Fruit fly (Drosophila melanogaster) whole organism, embryonic: Measurements from ENCODE around the gene Zasp66.

Experiments
- CG10321 ChIP-seq: fragments of 200-800 bp; sonication (Bioruptor generic); IDR thresholded peaks from 2 replicates; pipeline ENCODE4 v1.3.6; 2022; ENCODE audit warnings: missing biosample characterization, missing genetic modification characterization
- CG10431 ChIP-seq: fragments of 200-800 bp; sonication (Bioruptor generic); optimal IDR thresholded peaks from 3 replicates; lab custom pipeline; 2018; ENCODE audit warnings: missing biosample characterization, mild to moderate bottlenecking, missing genetic modification characterization
- CG11093 ChIP-seq: fragments of 200-800 bp; sonication (Bioruptor generic); IDR thresholded peaks from 3 replicates; pipeline ENCODE4 v1.3.6; 2022; ENCODE audit warnings: missing biosample characterization, missing genetic modification characterization
- CG12071 ChIP-seq: fragments of 200-800 bp; sonication (Bioruptor generic); optimal IDR thresholded peaks from 3 replicates; lab custom pipeline; 2018; ENCODE audit warnings: missing biosample characterization, mild to moderate bottlenecking, missing genetic modification characterization
- CG12769 ChIP-seq: fragments of 200-800 bp; sonication (Bioruptor generic); optimal IDR thresholded peaks from 2 replicates; lab custom pipeline; 2019; ENCODE audit warnings: missing biosample characterization, mild to moderate bottlenecking, missing genetic modification characterization, moderate library complexity
- CG13624 ChIP-seq: fragments of 200-800 bp; sonication (Bioruptor generic); optimal IDR thresholded peaks from 2 replicates; lab custom pipeline; 2016; ENCODE audit warnings: missing biosample characterization, missing genetic modification characterization
- CG15479 ChIP-seq: fragments of 200-800 bp; sonication (Bioruptor generic); optimal IDR thresholded peaks from 3 replicates; lab custom pipeline; 2019; ENCODE audit warnings: missing biosample characterization, mild to moderate bottlenecking, missing genetic modification characterization, moderate library complexity
- CG16813 ChIP-seq: fragments of 200-800 bp; sonication (Bioruptor generic); IDR thresholded peaks from 3 replicates; pipeline ENCODE4 v1.3.6; 2022; ENCODE audit warnings: missing biosample characterization, missing genetic modification characterization; ENCODE audit not compliant: partially characterized antibody
- CG16863 ChIP-seq: fragments of 200-800 bp; sonication (Bioruptor generic); optimal IDR thresholded peaks from 3 replicates; lab custom pipeline; 2016; ENCODE audit warnings: missing biosample characterization, missing genetic modification characterization
- CG17328 ChIP-seq: fragments of 200-800 bp; sonication (Bioruptor generic); IDR thresholded peaks from 2 replicates; pipeline ENCODE4 v1.3.6; 2022; ENCODE audit warnings: missing biosample characterization, missing genetic modification characterization
- CG17385 ChIP-seq: fragments of 200-800 bp; sonication (Bioruptor generic); optimal IDR thresholded peaks from 3 replicates; lab custom pipeline; 2018; ENCODE audit warnings: missing biosample characterization, mild to moderate bottlenecking, missing genetic modification characterization
- CG18619 ChIP-seq: fragments of 200-800 bp; sonication (Bioruptor generic); optimal IDR thresholded peaks from 3 replicates; lab custom pipeline; 2017; ENCODE audit warnings: missing biosample characterization, mild to moderate bottlenecking, missing genetic modification characterization
- CG31388 ChIP-seq: fragments of 200-800 bp; sonication (Bioruptor generic); optimal IDR thresholded peaks from 2 replicates; lab custom pipeline; 2016; ENCODE audit warnings: missing biosample characterization, missing genetic modification characterization
- CG4360 ChIP-seq: fragments of 200-800 bp; sonication (Bioruptor generic); IDR thresholded peaks from 2 replicates; pipeline ENCODE4 v1.3.6; 2022; ENCODE audit warnings: missing biosample characterization, missing genetic modification characterization
- CG6254 ChIP-seq: fragments of 200-800 bp; sonication (Bioruptor generic); optimal IDR thresholded peaks from 3 replicates; lab custom pipeline; 2017; ENCODE audit warnings: mild to moderate bottlenecking, missing biosample characterization, missing genetic modification reagents, missing genetic modification characterization
- CrebB ChIP-seq: fragments of 200-800 bp; sonication (Bioruptor generic); optimal IDR thresholded peaks from 3 replicates; lab custom pipeline; 2018; ENCODE audit warnings: missing biosample characterization, mild to moderate bottlenecking, missing genetic modification characterization
- Dek ChIP-seq: fragments of 200-800 bp; sonication (Bioruptor generic); optimal IDR thresholded peaks from 3 replicates; lab custom pipeline; 2019; ENCODE audit warnings: missing biosample characterization, mild to moderate bottlenecking, missing genetic modification characterization, moderate library complexity
- Dll ChIP-seq: fragments of 200-800 bp; sonication (Bioruptor generic); IDR thresholded peaks from 4 replicates; pipeline ENCODE4 v1.3.6; 2022; ENCODE audit warnings: missing biosample characterization, missing genetic modification characterization; ENCODE audit not compliant: partially characterized antibody
- Drgx ChIP-seq: fragments of 200-800 bp; sonication (Bioruptor generic); IDR thresholded peaks from 2 replicates; pipeline ENCODE4 v1.3.6; 2022; ENCODE audit warnings: missing biosample characterization, missing genetic modification characterization
- Ets65A ChIP-seq: fragments of 200-800 bp; sonication (Bioruptor generic); peaks from one replicate; lab custom pipeline; 2016; ENCODE audit warnings: missing biosample characterization, missing genetic modification characterization
- GATAe ChIP-seq: fragments of 200-800 bp; sonication (Bioruptor generic); conservative IDR thresholded peaks from 2 replicates; pipeline ENCODE4 v1.3.6; 2022; ENCODE audit warnings: missing biosample characterization, missing genetic modification characterization
- HmgZ ChIP-seq: fragments of 200-800 bp; sonication (Bioruptor generic); optimal IDR thresholded peaks from 2 replicates; lab custom pipeline; 2018; ENCODE audit warnings: missing biosample characterization, mild to moderate bottlenecking, missing genetic modification characterization
- Mes4 ChIP-seq: fragments of 200-800 bp; sonication (Bioruptor generic); optimal IDR thresholded peaks from 2 replicates; lab custom pipeline; 2016; ENCODE audit warnings: missing biosample characterization, missing genetic modification characterization
- NFAT ChIP-seq: fragments of 200-800 bp; sonication (Bioruptor generic); IDR thresholded peaks from 2 replicates; pipeline ENCODE4 v1.3.6; 2022; ENCODE audit warnings: missing biosample characterization, missing genetic modification characterization
- Nf-YB ChIP-seq: fragments of 200-800 bp; sonication (Bioruptor generic); optimal IDR thresholded peaks from 3 replicates; lab custom pipeline; 2019; ENCODE audit warnings: missing biosample characterization, mild to moderate bottlenecking, missing genetic modification characterization, moderate library complexity
- Pdp1 ChIP-seq, 2 experiments: fragments of 200-800 bp; sonication (Bioruptor generic); optimal IDR thresholded peaks; 3 replicates each; lab custom pipeline; 2016; ENCODE audit warnings: missing biosample characterization in 2 of 2, missing genetic modification characterization in 2 of 2, mild to moderate bottlenecking in 1 of 2, moderate library complexity in 1 of 2
- Poxn ChIP-seq: fragments of 200-800 bp; sonication (Bioruptor generic); IDR thresholded peaks from 2 replicates; pipeline ENCODE4 v1.3.6; 2022; ENCODE audit warnings: missing biosample characterization, missing genetic modification characterization
- caup ChIP-seq: fragments of 200-800 bp; sonication (Bioruptor generic); optimal IDR thresholded peaks from 3 replicates; lab custom pipeline; 2017; ENCODE audit warnings: missing biosample characterization, mild to moderate bottlenecking, missing genetic modification characterization, moderate library complexity; ENCODE audit not compliant: severe bottlenecking
- chinmo ChIP-seq: fragments of 200-800 bp; sonication (Bioruptor generic); IDR thresholded peaks from 4 replicates; pipeline ENCODE4 v1.3.6; 2022; ENCODE audit warnings: missing biosample characterization, missing genetic modification characterization; ENCODE audit not compliant: partially characterized antibody
- disco-r ChIP-seq: fragments of 200-800 bp; sonication (Bioruptor generic); optimal IDR thresholded peaks from 2 replicates; lab custom pipeline; 2016; ENCODE audit warnings: missing biosample characterization, missing genetic modification characterization
- dmrt99B ChIP-seq: fragments of 200-800 bp; sonication (Bioruptor generic); optimal IDR thresholded peaks from 2 replicates; lab custom pipeline; 2018; ENCODE audit warnings: missing biosample characterization, mild to moderate bottlenecking, missing genetic modification characterization, moderate library complexity
- dysf ChIP-seq: fragments of 200-800 bp; sonication (Bioruptor generic); IDR thresholded peaks from 3 replicates; pipeline ENCODE4 v1.3.6; 2022; ENCODE audit warnings: missing biosample characterization, missing genetic modification characterization
- fd3F ChIP-seq: fragments of 200-800 bp; sonication (Bioruptor generic); optimal IDR thresholded peaks from 2 replicates; lab custom pipeline; 2018; ENCODE audit warnings: missing biosample characterization, mild to moderate bottlenecking, missing genetic modification characterization, moderate library complexity
- gsb-n ChIP-seq: fragments of 200-800 bp; sonication (Bioruptor generic); optimal IDR thresholded peaks from 3 replicates; lab custom pipeline; 2018; ENCODE audit warnings: missing biosample characterization, mild to moderate bottlenecking, missing genetic modification characterization
- jumu ChIP-seq: fragments of 200-800 bp; sonication (Bioruptor generic); optimal IDR thresholded peaks from 3 replicates; lab custom pipeline; 2016; ENCODE audit warnings: missing biosample characterization, missing genetic modification characterization
- kay ChIP-seq: fragments of 200-800 bp; sonication (Bioruptor generic); optimal IDR thresholded peaks from 2 replicates; lab custom pipeline; 2016; ENCODE audit warnings: missing biosample characterization, missing genetic modification characterization
- nom ChIP-seq: fragments of 200-800 bp; sonication (Bioruptor generic); optimal IDR thresholded peaks from 2 replicates; lab custom pipeline; 2017; ENCODE audit warnings: missing biosample characterization, missing genetic modification characterization, mild to moderate bottlenecking, moderate library complexity, missing genetic modification reagents
- pita ChIP-seq: fragments of 200-800 bp; sonication (Bioruptor generic); optimal IDR thresholded peaks from 2 replicates; lab custom pipeline; 2017; ENCODE audit warnings: missing biosample characterization, mild to moderate bottlenecking, missing genetic modification characterization
- pros ChIP-seq: fragments of 200-800 bp; sonication (Bioruptor generic); optimal IDR thresholded peaks from 3 replicates; lab custom pipeline; 2019; ENCODE audit warnings: missing biosample characterization, mild to moderate bottlenecking, missing genetic modification characterization, moderate library complexity
- psq ChIP-seq: fragments of 200-800 bp; sonication (Bioruptor generic); optimal IDR thresholded peaks from 2 replicates; lab custom pipeline; 2017; ENCODE audit warnings: missing biosample characterization, missing genetic modification characterization
- pzg ChIP-seq: fragments of 200-800 bp; sonication (Bioruptor generic); optimal IDR thresholded peaks from 3 replicates; lab custom pipeline; 2018; ENCODE audit warnings: missing biosample characterization, mild to moderate bottlenecking, missing genetic modification characterization, moderate library complexity
- scrt ChIP-seq: fragments of 200-800 bp; sonication (Bioruptor generic); optimal IDR thresholded peaks from 2 replicates; lab custom pipeline; 2018; ENCODE audit warnings: missing biosample characterization, mild to moderate bottlenecking, missing genetic modification characterization, moderate library complexity
- sim ChIP-seq: fragments of 200-800 bp; sonication (Bioruptor generic); IDR thresholded peaks from 2 replicates; pipeline ENCODE4 v1.3.6; 2022; ENCODE audit warnings: missing biosample characterization, missing genetic modification characterization
- so ChIP-seq: fragments of 200-800 bp; sonication (Bioruptor generic); IDR thresholded peaks from 3 replicates; pipeline ENCODE4 v1.3.6; 2022; ENCODE audit warnings: missing biosample characterization, missing genetic modification characterization
- tio ChIP-seq: fragments of 200-800 bp; sonication (Bioruptor generic); optimal IDR thresholded peaks from 2 replicates; lab custom pipeline; 2017; ENCODE audit warnings: missing biosample characterization, missing genetic modification characterization, inconsistent platforms
- trh ChIP-seq: fragments of 200-800 bp; sonication (Bioruptor generic); optimal IDR thresholded peaks from 2 replicates; lab custom pipeline; 2016; ENCODE audit warnings: missing biosample characterization, missing genetic modification characterization
- vfl ChIP-seq: fragments of 200-800 bp; sonication (Bioruptor generic); optimal IDR thresholded peaks from 2 replicates; lab custom pipeline; 2016; ENCODE audit warnings: missing biosample characterization, missing genetic modification characterization
- zen ChIP-seq: fragments of 200-800 bp; sonication (Bioruptor generic); optimal IDR thresholded peaks from 3 replicates; lab custom pipeline; 2018; ENCODE audit warnings: missing biosample characterization, mild to moderate bottlenecking, missing genetic modification characterization, moderate library complexity
- zfh2 ChIP-seq: fragments of 200-800 bp; sonication (Bioruptor generic); optimal IDR thresholded peaks from 2 replicates; lab custom pipeline; 2016; ENCODE audit warnings: missing biosample characterization, missing genetic modification characterization

The Zasp66 gene

dm6 chr3L:8675545-8676084 is 51.4 kb downstream of the Zasp66 start, which contains the start of gene hry (continued):
- TF ChIP-seq CG15479 (GFP tag; lab: Kevin White, UChicago) (peak; percentile 100), Dll (GFP tag; lab: Robert Waterston, UW) (peak; percentile 46; the same call in 1 of the 4 replicates), kay (peak; percentile 89), Poxn (GFP tag; lab: Robert Waterston, UW) (no peak), Nf-YB (GFP tag; lab: Kevin White, UChicago) (peak; percentile 83), vfl (GFP tag; lab: Kevin White, UChicago) (peak; percentile 27), CG13624 (GFP tag; lab: Kevin White, UChicago) (no peak), zen (tag; lab: Kevin White, UChicago) (peak; percentile 21), Drgx (peak; percentile 35; the same call in 1 of the 2 replicates), dysf (GFP tag; lab: Robert Waterston, UW) (0 out of 3 replicates have a peak, but pooled peaks have one; percentile 25), CG17385 (GFP tag; lab: Kevin White, UChicago) (peak; percentile 49), disco-r (GFP tag; lab: Kevin White, UChicago) (no peak), GATAe (peak; percentile 61; the same call in 1 of the 2 replicates), gsb-n (tag; lab: Kevin White, UChicago) (peak; percentile 50), CG12769 (tag; lab: Kevin White, UChicago) (peak; percentile 74), pzg (GFP tag; lab: Kevin White, UChicago) (no peak), CG10431 (GFP tag; lab: Kevin White, UChicago) (peak; percentile 49), tio (GFP tag; lab: Kevin White, UChicago) (no peak), nom (GFP tag; lab: Kevin White, UChicago) (peak; percentile 87), CG10321 (GFP tag; lab: Robert Waterston, UW) (peak; percentile 20; the same call in 1 of the 2 replicates), zfh2 (GFP tag; lab: Kevin White, UChicago) (no peak), CG18619 (GFP tag; lab: Kevin White, UChicago) (peak; percentile 47), CG17328 (GFP tag; lab: Robert Waterston, UW) (no peak), CG31388 (no peak), NFAT (GFP tag; lab: Robert Waterston, UW) (peak; percentile 27; the same call in 1 of the 2 replicates), fd3F (GFP tag; lab: Kevin White, UChicago) (no peak), CrebB (tag; lab: Kevin White, UChicago) (peak; percentile 19), Pdp1 (GFP tag; optimal IDR thresholded peaks at IDR 0.05; lab: Kevin White, UChicago) (peak in 1 of 2 experiments; percentile 62), caup (GFP tag; lab: Kevin White, UChicago) (peak; percentile 65), CG12071 (GFP tag; lab: Kevin White, UChicago) (peak; percentile 38), CG4360 (GFP tag; lab: Robert Waterston, UW) (peak; percentile 15; the same call in 1 of the 2 replicates), pita (no peak), scrt (GFP tag; lab: Kevin White, UChicago) (peak; percentile 58), so (GFP tag; lab: Robert Waterston, UW) (peak; percentile 73; the same call in 2 of the 3 replicates), psq (GFP tag; lab: Kevin White, UChicago) (no peak), CG16813 (GFP tag; lab: Robert Waterston, UW) (0 out of 3 replicates have a peak, but pooled peaks have one; percentile 20), HmgZ (peak; percentile 42), chinmo (GFP tag; lab: Robert Waterston, UW) (peak; percentile 99), CG11093 (GFP tag; lab: Robert Waterston, UW) (no peak), Ets65A (no peak), CG16863 (GFP tag; lab: Kevin White, UChicago) (no peak), sim (GFP tag; lab: Robert Waterston, UW) (no peak), jumu (GFP tag; lab: Kevin White, UChicago) (no peak), Mes4 (GFP tag; lab: Kevin White, UChicago) (no peak), dmrt99B (tag; lab: Kevin White, UChicago) (peak; percentile 1), trh (GFP tag; lab: Kevin White, UChicago) (no peak), Dek (tag; lab: Kevin White, UChicago) (peak; percentile 17), pros (GFP tag; lab: Kevin White, UChicago) (peak; percentile 43), CG6254 (peak; percentile 58)
